Fruit fly (Drosophila melanogaster) whole organism, prepupa: ENCODE data around the gene ru.

Source experiments
- Blimp-1 ChIP-seq: fragments of 200-800 bp; sonication (Bioruptor generic); optimal IDR thresholded peaks from 3 replicates; lab custom pipeline; 2017; ENCODE audit warnings: missing biosample characterization, missing genetic modification characterization, mild to moderate bottlenecking, moderate library complexity, missing genetic modification reagents
- CG10631 ChIP-seq: fragments of 200-800 bp; sonication (Bioruptor generic); optimal IDR thresholded peaks from 2 replicates; lab custom pipeline; 2016; ENCODE audit warnings: missing biosample characterization, missing genetic modification characterization
- CG10669 ChIP-seq: fragments of 200-800 bp; sonication (Bioruptor generic); optimal IDR thresholded peaks from 3 replicates; lab custom pipeline; 2018; ENCODE audit warnings: missing biosample characterization, mild to moderate bottlenecking, missing genetic modification characterization, moderate library complexity
- CG11294 ChIP-seq: fragments of 200-800 bp; sonication (Bioruptor generic); IDR thresholded peaks from 2 replicates; pipeline ENCODE4 v1.3.6; 2022; ENCODE audit warnings: missing biosample characterization, missing genetic modification characterization
- CG11762 ChIP-seq: fragments of 200-800 bp; sonication (Bioruptor generic); optimal IDR thresholded peaks from 3 replicates; lab custom pipeline; 2016; ENCODE audit warnings: missing biosample characterization, missing genetic modification characterization; ENCODE audit not compliant: insufficient read depth
- CG15336 ChIP-seq: fragments of 200-800 bp; sonication (Bioruptor generic); IDR thresholded peaks from 2 replicates; pipeline ENCODE4 v1.3.6; 2022; ENCODE audit warnings: missing biosample characterization, missing genetic modification characterization
- CG1621 ChIP-seq: fragments of 200-800 bp; sonication (Bioruptor generic); optimal IDR thresholded peaks from 3 replicates; lab custom pipeline; 2018; ENCODE audit warnings: missing biosample characterization, mild to moderate bottlenecking, missing genetic modification characterization
- CG16779 ChIP-seq: fragments of 200-800 bp; sonication (Bioruptor generic); optimal IDR thresholded peaks from 3 replicates; lab custom pipeline; 2017; ENCODE audit warnings: missing biosample characterization, mild to moderate bottlenecking, missing genetic modification characterization
- CG31627 ChIP-seq: fragments of 200-800 bp; sonication (Bioruptor generic); optimal IDR thresholded peaks from 3 replicates; lab custom pipeline; 2016; ENCODE audit warnings: missing biosample characterization, missing genetic modification characterization
- CG34406 ChIP-seq: fragments of 200-800 bp; sonication (Bioruptor generic); optimal IDR thresholded peaks from 3 replicates; lab custom pipeline; 2016; ENCODE audit warnings: missing biosample characterization, missing genetic modification characterization
- CG3919 ChIP-seq: fragments of 200-800 bp; sonication (Bioruptor generic); optimal IDR thresholded peaks from 3 replicates; lab custom pipeline; 2016; ENCODE audit warnings: missing biosample characterization, missing genetic modification characterization
- CG4318 ChIP-seq: fragments of 200-800 bp; sonication (Bioruptor generic); optimal IDR thresholded peaks from 3 replicates; lab custom pipeline; 2017; ENCODE audit warnings: missing biosample characterization, mild to moderate bottlenecking, missing genetic modification characterization
- CG6163 ChIP-seq: fragments of 200-800 bp; sonication (Bioruptor generic); IDR thresholded peaks from 3 replicates; pipeline ENCODE4 v1.3.6; 2022; ENCODE audit warnings: missing biosample characterization, missing genetic modification characterization
- CG6276 ChIP-seq: fragments of 200-800 bp; sonication (Bioruptor generic); optimal IDR thresholded peaks from 2 replicates; lab custom pipeline; 2017; ENCODE audit warnings: missing biosample characterization, mild to moderate bottlenecking, missing genetic modification characterization
- CG6792 ChIP-seq: fragments of 200-800 bp; sonication (Bioruptor generic); optimal IDR thresholded peaks from 3 replicates; lab custom pipeline; 2016; ENCODE audit warnings: missing biosample characterization, missing genetic modification characterization
- CG6808 ChIP-seq: fragments of 200-800 bp; sonication (Bioruptor generic); optimal IDR thresholded peaks from 3 replicates; lab custom pipeline; 2017; ENCODE audit warnings: missing biosample characterization, missing genetic modification characterization, mild to moderate bottlenecking, moderate library complexity, missing genetic modification reagents
- CG7368 ChIP-seq: fragments of 200-800 bp; sonication (Bioruptor generic); optimal IDR thresholded peaks from 3 replicates; lab custom pipeline; 2016; ENCODE audit warnings: missing biosample characterization, missing genetic modification characterization
- CG8119 ChIP-seq: fragments of 200-800 bp; sonication (Bioruptor generic); IDR thresholded peaks from 3 replicates; pipeline ENCODE4 v1.3.6; 2022; ENCODE audit warnings: missing biosample characterization, missing genetic modification characterization
- CG8319 ChIP-seq: fragments of 200-800 bp; sonication (Bioruptor generic); optimal IDR thresholded peaks from 3 replicates; lab custom pipeline; 2016; ENCODE audit warnings: missing biosample characterization, missing genetic modification characterization
- Eip75B ChIP-seq: fragments of 200-800 bp; sonication (Bioruptor generic); optimal IDR thresholded peaks from 3 replicates; lab custom pipeline; 2016; ENCODE audit warnings: missing biosample characterization, missing genetic modification characterization
- Eip78C ChIP-seq: fragments of 200-800 bp; sonication (Bioruptor generic); peaks from one replicate; lab custom pipeline; 2016; ENCODE audit warnings: missing biosample characterization, missing genetic modification characterization
- Gug ChIP-seq: fragments of 200-800 bp; sonication (Bioruptor generic); IDR thresholded peaks from 2 replicates; pipeline ENCODE4 v1.3.6; 2022; ENCODE audit warnings: missing biosample characterization, missing genetic modification characterization
- Hr4 ChIP-seq: fragments of 200-800 bp; sonication (Bioruptor generic); optimal IDR thresholded peaks from 3 replicates; lab custom pipeline; 2016; ENCODE audit warnings: missing biosample characterization, missing genetic modification characterization
- Lpt ChIP-seq: fragments of 200-800 bp; sonication (Bioruptor generic); optimal IDR thresholded peaks from 3 replicates; lab custom pipeline; 2016; ENCODE audit warnings: missing biosample characterization, missing genetic modification characterization
- Met ChIP-seq: fragments of 200-800 bp; sonication (Bioruptor generic); optimal IDR thresholded peaks from 3 replicates; lab custom pipeline; 2016; ENCODE audit warnings: missing biosample characterization, missing genetic modification characterization
- OdsH ChIP-seq: fragments of 200-800 bp; sonication (Bioruptor generic); optimal IDR thresholded peaks from 3 replicates; lab custom pipeline; 2016; ENCODE audit warnings: missing biosample characterization, missing genetic modification characterization
- Smox ChIP-seq: fragments of 200-800 bp; sonication (Bioruptor generic); optimal IDR thresholded peaks from 3 replicates; lab custom pipeline; 2016; ENCODE audit warnings: missing biosample characterization, missing genetic modification characterization
- Sox14 ChIP-seq: fragments of 200-800 bp; sonication (Bioruptor generic); optimal IDR thresholded peaks from 3 replicates; lab custom pipeline; 2016; ENCODE audit warnings: missing biosample characterization, missing genetic modification characterization
- Sox15 ChIP-seq: fragments of 200-800 bp; sonication (Bioruptor generic); optimal IDR thresholded peaks from 3 replicates; lab custom pipeline; 2016; ENCODE audit warnings: missing biosample characterization, missing genetic modification characterization
- achi ChIP-seq: fragments of 200-800 bp; sonication (Bioruptor generic); optimal IDR thresholded peaks from 3 replicates; lab custom pipeline; 2016; ENCODE audit warnings: missing biosample characterization, missing genetic modification characterization
- acj6 ChIP-seq: fragments of 200-800 bp; sonication (Bioruptor generic); optimal IDR thresholded peaks from 3 replicates; lab custom pipeline; 2016; ENCODE audit warnings: missing biosample characterization, missing genetic modification characterization
- dsx ChIP-seq: fragments of 200-800 bp; optimal IDR thresholded peaks from 3 replicates; lab custom pipeline; 2019; ENCODE audit warnings: missing biosample characterization, mild to moderate bottlenecking, missing genetic modification characterization, moderate library complexity; ENCODE audit not compliant: poor library complexity, severe bottlenecking
- eg ChIP-seq: fragments of 200-800 bp; sonication (Bioruptor generic); IDR thresholded peaks from 3 replicates; pipeline ENCODE4 v1.3.6; 2022; ENCODE audit warnings: missing biosample characterization, missing genetic modification characterization
- fd59A ChIP-seq: fragments of 200-800 bp; sonication (Bioruptor generic); optimal IDR thresholded peaks from 2 replicates; lab custom pipeline; 2017; ENCODE audit warnings: missing biosample characterization, mild to moderate bottlenecking, missing genetic modification characterization, missing genetic modification reagents
- fd85E ChIP-seq: fragments of 200-800 bp; sonication (Bioruptor generic); optimal IDR thresholded peaks from 3 replicates; lab custom pipeline; 2016; ENCODE audit warnings: missing biosample characterization, missing genetic modification characterization
- fkh ChIP-seq: fragments of 200-800 bp; sonication (Bioruptor generic); optimal IDR thresholded peaks from 3 replicates; lab custom pipeline; 2017; ENCODE audit warnings: missing biosample characterization, mild to moderate bottlenecking, missing genetic modification characterization, moderate library complexity
- lz ChIP-seq: fragments of 200-800 bp; sonication (Bioruptor generic); optimal IDR thresholded peaks from 3 replicates; lab custom pipeline; 2016; ENCODE audit warnings: missing biosample characterization, missing genetic modification characterization
- net ChIP-seq: fragments of 200-800 bp; sonication (Bioruptor generic); optimal IDR thresholded peaks from 3 replicates; lab custom pipeline; 2016; ENCODE audit warnings: missing biosample characterization, missing genetic modification characterization
- pdm3 ChIP-seq: fragments of 200-800 bp; sonication (Bioruptor generic); optimal IDR thresholded peaks from 3 replicates; lab custom pipeline; 2016; ENCODE audit warnings: missing biosample characterization, missing genetic modification characterization
- spab ChIP-seq: fragments of 200-800 bp; sonication (Bioruptor generic); optimal IDR thresholded peaks from 2 replicates; lab custom pipeline; 2017; ENCODE audit warnings: missing biosample characterization, mild to moderate bottlenecking, missing genetic modification characterization, missing genetic modification reagents
- ss ChIP-seq, 2 experiments: fragments of 200-800 bp; sonication (Bioruptor generic); optimal IDR thresholded peaks; 2 replicates in 1 of 2; 3 replicates in 1 of 2; lab custom pipeline; 2017 to 2018; ENCODE audit warnings: mild to moderate bottlenecking in 2 of 2, missing biosample characterization in 2 of 2, missing genetic modification characterization in 2 of 2, moderate library complexity in 1 of 2
- svp ChIP-seq: fragments of 200-800 bp; sonication (Bioruptor generic); peaks from one replicate; lab custom pipeline; 2016; ENCODE audit warnings: missing biosample characterization, missing genetic modification characterization
- topi ChIP-seq: fragments of 200-800 bp; sonication (Bioruptor generic); optimal IDR thresholded peaks from 3 replicates; lab custom pipeline; 2016; ENCODE audit warnings: missing biosample characterization, missing genetic modification characterization

ru gene

DNA sequence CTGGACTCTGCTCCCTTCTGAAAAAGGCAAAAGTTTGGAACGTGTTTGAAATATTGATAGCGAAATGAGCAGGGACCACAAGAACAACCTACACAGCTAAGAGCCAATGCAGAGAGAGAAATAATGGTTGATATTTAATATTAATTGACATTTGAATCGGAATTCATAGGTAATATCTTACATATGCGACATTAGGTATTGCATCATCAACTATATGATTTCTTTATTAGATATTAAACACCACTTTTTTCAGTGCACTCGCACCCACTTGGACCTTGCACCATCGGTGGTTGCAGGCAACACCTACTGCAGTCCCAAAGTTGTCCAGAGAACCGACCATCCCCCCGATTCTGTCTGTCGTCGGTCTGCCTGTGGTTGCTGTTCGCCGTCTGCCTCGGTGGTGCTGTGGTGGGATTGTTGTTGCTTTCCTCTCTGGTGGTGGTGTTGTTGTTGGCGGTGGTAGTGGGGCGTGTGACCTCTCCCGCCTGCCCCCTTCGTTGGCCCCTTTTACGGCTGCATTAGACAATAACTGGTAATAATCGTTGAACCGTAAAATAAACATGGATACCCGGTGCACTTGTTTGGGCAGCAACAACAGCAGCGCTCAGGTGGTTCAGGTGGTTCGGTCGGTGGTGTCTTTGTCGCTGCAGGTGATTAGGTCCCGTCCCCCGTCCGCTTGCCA lies 8.6 kb downstream of the ru start (continued):
- TF ChIP-seq Sox15 (peak; percentile 9), eg (peak; percentile 95), CG34406 (GFP tag; lab: Kevin White, UChicago) (peak; percentile 68), CG1621 (peak; percentile 63), Blimp-1 (GFP tag; lab: Kevin White, UChicago) (peak; percentile 3), Met (peak; percentile 84), lz (GFP tag; lab: Kevin White, UChicago) (peak; percentile 75), Gug (GFP tag; lab: Robert Waterston, UW) (peak; percentile 86), CG3919 (GFP tag; lab: Kevin White, UChicago) (peak; percentile 66), CG10631 (GFP tag; lab: Kevin White, UChicago) (peak; percentile 69), topi (GFP tag; lab: Kevin White, UChicago) (peak; percentile 77), CG15336 (GFP tag; lab: Robert Waterston, UW) (peak; percentile 92), CG10669 (GFP tag; lab: Kevin White, UChicago) (peak; percentile 52), achi (GFP tag; lab: Kevin White, UChicago) (peak; percentile 79), net (GFP tag; lab: Kevin White, UChicago) (peak; percentile 76), Hr4 (GFP tag; lab: Kevin White, UChicago) (peak; percentile 81), CG8319 (GFP tag; lab: Kevin White, UChicago) (no peak), CG4318 (GFP tag; lab: Kevin White, UChicago) (peak; percentile 68), ss (GFP tag; optimal IDR thresholded peaks at IDR 0.05; lab: Kevin White, UChicago) (peak; percentile 82 to 83), pdm3 (GFP tag; lab: Kevin White, UChicago) (peak; percentile 67), CG11294 (peak; percentile 79), spab (GFP tag; lab: Kevin White, UChicago) (peak; percentile 65), Smox (GFP tag; lab: Kevin White, UChicago) (peak; percentile 43), dsx (peak; percentile 77), CG31627 (GFP tag; lab: Kevin White, UChicago) (peak; percentile 62), fd59A (GFP tag; lab: Kevin White, UChicago) (peak; percentile 50), Eip78C (GFP tag; lab: Kevin White, UChicago) (peak; percentile 88)

DNA sequence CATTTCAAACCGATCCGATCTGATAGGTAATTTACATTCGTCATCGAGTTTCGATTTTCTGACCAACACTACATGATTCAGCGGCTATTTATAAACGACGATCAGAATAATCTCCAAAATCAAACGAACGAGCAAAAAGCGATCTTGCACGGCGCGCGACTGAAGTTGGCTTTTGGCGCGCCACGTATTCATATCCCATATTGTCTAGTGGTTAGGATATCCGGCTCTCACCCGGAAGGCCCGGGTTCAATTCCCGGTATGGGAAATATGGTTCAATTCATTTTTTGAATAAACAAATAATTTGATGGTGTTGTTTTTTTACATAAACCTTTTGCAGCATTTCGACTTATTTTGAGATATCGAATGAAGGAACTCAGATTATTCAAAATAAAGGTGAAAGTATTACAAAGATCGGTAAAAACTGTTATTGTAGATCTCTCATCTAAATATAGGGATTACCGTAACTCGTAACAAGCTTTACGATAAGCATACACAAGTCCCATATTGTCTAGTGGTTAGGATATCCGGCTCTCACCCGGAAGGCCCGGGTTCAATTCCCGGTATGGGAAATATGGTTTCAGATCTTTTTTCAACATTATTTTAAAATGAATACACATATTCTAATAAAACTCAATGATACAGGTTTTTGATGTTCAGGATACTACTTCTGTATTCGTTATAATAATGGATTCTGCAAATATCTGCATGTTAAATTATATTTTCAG lies 9.5 kb downstream of the ru start:
- peak; percentile 29 for TF ChIP-seq svp
- no peak for TF ChIP-seq CG1621
- no peak for TF ChIP-seq Lpt (GFP tag; lab: Kevin White, UChicago)
- TF ChIP-seq Eip78C (GFP tag; lab: Kevin White, UChicago), result peak; percentile 23
- TF ChIP-seq OdsH (GFP tag; lab: Kevin White, UChicago), result no peak

DNA sequence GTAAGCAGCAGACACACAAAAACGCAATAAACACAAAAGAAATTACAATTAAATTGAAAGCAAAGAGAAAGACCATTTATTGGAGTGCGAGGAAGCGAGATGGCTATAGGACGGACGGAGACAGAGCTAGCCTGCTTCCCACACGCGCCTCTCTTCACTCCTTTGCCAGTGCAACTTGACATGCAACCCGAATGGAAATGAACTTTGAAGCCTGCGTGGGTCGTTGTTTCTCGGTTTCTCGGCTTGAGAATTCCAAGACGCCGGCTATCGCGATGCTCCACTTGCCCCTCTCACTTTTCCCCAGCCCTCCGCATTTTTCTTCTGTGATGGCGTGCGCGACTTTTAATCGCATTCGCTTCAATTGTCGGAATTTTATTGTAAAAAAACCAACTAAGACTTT lies 10.5 kb downstream of the ru start:
- TF ChIP-seq ss (GFP tag; optimal IDR thresholded peaks at IDR 0.05; lab: Kevin White, UChicago) (peak; percentile 64 to 81), CG11762 (GFP tag; lab: Kevin White, UChicago) (no peak), fd59A (GFP tag; lab: Kevin White, UChicago) (no peak), fkh (GFP tag; lab: Kevin White, UChicago) (no peak), CG16779 (tag; lab: Kevin White, UChicago) (peak; percentile 6), CG7368 (GFP tag; lab: Kevin White, UChicago) (no peak), topi (GFP tag; lab: Kevin White, UChicago) (no peak), Hr4 (GFP tag; lab: Kevin White, UChicago) (no peak), CG10631 (GFP tag; lab: Kevin White, UChicago) (no peak), CG6163 (peak; percentile 20; the same call in 1 of the 3 replicates), acj6 (GFP tag; lab: Kevin White, UChicago) (no peak), spab (GFP tag; lab: Kevin White, UChicago) (peak; percentile 20), CG1621 (peak; percentile 27), Lpt (GFP tag; lab: Kevin White, UChicago) (no peak), CG8119 (no peak), CG11294 (no peak), svp (peak; percentile 56), CG6276 (GFP tag; lab: Kevin White, UChicago) (peak; percentile 41), CG3919 (GFP tag; lab: Kevin White, UChicago) (no peak), CG6792 (no peak), net (GFP tag; lab: Kevin White, UChicago) (peak; percentile 11), CG6808 (GFP tag; lab: Kevin White, UChicago) (peak; percentile 48), Eip75B (GFP tag; lab: Kevin White, UChicago) (no peak), Blimp-1 (GFP tag; lab: Kevin White, UChicago) (no peak), achi (GFP tag; lab: Kevin White, UChicago) (no peak), OdsH (GFP tag; lab: Kevin White, UChicago) (no peak), Sox14 (GFP tag; lab: Kevin White, UChicago) (peak; percentile 68), CG10669 (GFP tag; lab: Kevin White, UChicago) (peak; percentile 18), Gug (GFP tag; lab: Robert Waterston, UW) (no peak), fd85E (GFP tag; lab: Kevin White, UChicago) (no peak)
